Worm (Caenorhabditis elegans) whole organism, L1 larva: ENCODE results near the gene C06E4.8.
A peak's percentile ranks its signal among the peaks of the same experiment; 100 is the strongest.

Experiments used
- C04F5.9 ChIP-seq: sonication (generic microtip); optimal IDR thresholded peaks from 2 replicates; lab custom pipeline; 2016; ENCODE audit warnings: missing genetic modification characterization, missing compliant biosample characterization
- C16A3.4 ChIP-seq: fragments of 150-350 bp; optimal IDR thresholded peaks from 2 replicates; lab custom pipeline; 2014; ENCODE audit warnings: missing biosample characterization, missing genetic modification characterization
- C34B4.2 ChIP-seq: sonication (generic microtip); optimal IDR thresholded peaks from 2 replicates; lab custom pipeline; 2017; ENCODE audit warnings: mild to moderate bottlenecking, missing genetic modification characterization, missing compliant biosample characterization
- aly-2 ChIP-seq: fragments of 150-350 bp; optimal IDR thresholded peaks from 2 replicates; lab custom pipeline; 2014; ENCODE audit warnings: missing biosample characterization, missing genetic modification characterization
- blmp-1 ChIP-seq: fragments of 150-350 bp; optimal IDR thresholded peaks from 2 replicates; lab custom pipeline; 2014; ENCODE audit warnings: missing biosample characterization, missing genetic modification characterization
- ceh-88 ChIP-seq: fragments of 200-800 bp; sonication (Bioruptor generic); IDR thresholded peaks from 2 replicates; pipeline ENCODE4 v1.3.6; 2022; ENCODE audit warnings: missing genetic modification characterization, missing compliant biosample characterization
- ces-1 ChIP-seq: fragments of 150-350 bp; optimal IDR thresholded peaks from 2 replicates; lab custom pipeline; 2014; ENCODE audit warnings: missing biosample characterization, missing genetic modification reagents, missing genetic modification characterization
- dsc-1 ChIP-seq: sonication (generic microtip); optimal IDR thresholded peaks from 2 replicates; lab custom pipeline; 2016; ENCODE audit warnings: mild to moderate bottlenecking, missing genetic modification characterization, missing compliant biosample characterization
- efl-1 ChIP-seq, 4 experiments: fragments of 150-350 bp; optimal IDR thresholded peaks in 3 of 4; peaks in 1 of 4; 1 replicate in 1 of 4; 2 replicates in 3 of 4; lab custom pipeline; 2014; ENCODE audit warnings: missing biosample characterization in 2 of 4, missing genetic modification characterization in 2 of 4, missing genetic modification reagents in 2 of 4
- efl-3 ChIP-seq: fragments of 200-800 bp; sonication (Bioruptor generic); optimal IDR thresholded peaks from 2 replicates; lab custom pipeline; 2018; ENCODE audit warnings: mild to moderate bottlenecking, missing genetic modification characterization, missing compliant biosample characterization
- egl-13 ChIP-seq: sonication (generic microtip); optimal IDR thresholded peaks from 2 replicates; lab custom pipeline; 2016; ENCODE audit warnings: missing genotype, missing genetic modification reagents, missing genetic modification characterization, missing compliant biosample characterization
- elt-3 ChIP-seq, 6 experiments: fragments of 150-350 bp in 1 of 6; sonication (generic microtip); optimal IDR thresholded peaks; 2 replicates each; lab custom pipeline; 2017 to 2018; ENCODE audit warnings: missing biosample characterization in 6 of 6, missing genetic modification characterization in 6 of 6, inconsistent platforms in 1 of 6
- ets-5 ChIP-seq: fragments of 200-800 bp; sonication (Bioruptor generic); IDR thresholded peaks from 2 replicates; pipeline ENCODE4 v1.3.6; 2022; ENCODE audit warnings: missing genetic modification characterization, missing compliant biosample characterization
- fkh-4 ChIP-seq: sonication (generic microtip); optimal IDR thresholded peaks from 2 replicates; lab custom pipeline; 2016; ENCODE audit warnings: missing compliant biosample characterization, missing genetic modification characterization, borderline replicate concordance
- fkh-8 ChIP-seq: sonication (generic microtip); optimal IDR thresholded peaks from 2 replicates; lab custom pipeline; 2016; ENCODE audit warnings: mild to moderate bottlenecking, missing genetic modification characterization, missing compliant biosample characterization
- hlh-17 ChIP-seq: fragments of 200-800 bp; sonication (Bioruptor generic); optimal IDR thresholded peaks from 2 replicates; lab custom pipeline; 2018; ENCODE audit warnings: missing genetic modification characterization, mild to moderate bottlenecking, missing compliant biosample characterization, moderate library complexity, borderline replicate concordance
- jun-1 ChIP-seq: fragments of 150-350 bp; optimal IDR thresholded peaks from 2 replicates; lab custom pipeline; 2014; ENCODE audit warnings: missing biosample characterization, missing genetic modification reagents, missing genetic modification characterization
- lin-13 ChIP-seq: fragments of 150-350 bp; optimal IDR thresholded peaks from 2 replicates; lab custom pipeline; 2014; ENCODE audit warnings: missing biosample characterization, missing genetic modification reagents, missing genetic modification characterization
- lin-14 ChIP-seq: fragments of 200-800 bp; sonication (Bioruptor generic); optimal IDR thresholded peaks from 2 replicates; lab custom pipeline; 2018; ENCODE audit warnings: mild to moderate bottlenecking, missing genetic modification characterization, moderate library complexity, missing compliant biosample characterization
- lin-15B ChIP-seq: fragments of 150-350 bp; sonication (generic microtip); optimal IDR thresholded peaks from 3 replicates; lab custom pipeline; 2014; ENCODE audit warnings: missing biosample characterization, missing genetic modification characterization
- lin-35 ChIP-seq, 2 experiments: fragments of 150-350 bp; optimal IDR thresholded peaks; 2 replicates each; lab custom pipeline; 2014; ENCODE audit warnings: missing biosample characterization in 2 of 2, missing genetic modification characterization in 2 of 2, missing genetic modification reagents in 2 of 2
- mdl-1 ChIP-seq, 2 experiments: fragments of 150-350 bp; optimal IDR thresholded peaks; 2 replicates each; lab custom pipeline; 2014 to 2017; ENCODE audit warnings: missing biosample characterization in 2 of 2, missing genetic modification characterization in 2 of 2, inconsistent platforms in 1 of 2
- mep-1 ChIP-seq: fragments of 150-350 bp; optimal IDR thresholded peaks from 2 replicates; lab custom pipeline; 2014; ENCODE audit warnings: missing biosample characterization, missing genetic modification characterization
- nhr-11 ChIP-seq: fragments of 150-350 bp; optimal IDR thresholded peaks from 2 replicates; lab custom pipeline; 2014; ENCODE audit warnings: missing biosample characterization, missing genetic modification characterization
- nhr-12 ChIP-seq: sonication (generic microtip); optimal IDR thresholded peaks from 2 replicates; lab custom pipeline; 2017; ENCODE audit warnings: missing biosample characterization, missing genetic modification characterization
- nhr-19 ChIP-seq: fragments of 200-800 bp; sonication (Bioruptor generic); conservative IDR thresholded peaks from 2 replicates; pipeline ENCODE4 v1.3.6; 2022; ENCODE audit warnings: missing genetic modification characterization, missing compliant biosample characterization
- nhr-20 ChIP-seq: sonication (generic microtip); optimal IDR thresholded peaks from 2 replicates; lab custom pipeline; 2016; ENCODE audit warnings: mild to moderate bottlenecking, missing genetic modification characterization, missing compliant biosample characterization
- nhr-237 ChIP-seq: fragments of 150-350 bp; optimal IDR thresholded peaks from 2 replicates; lab custom pipeline; 2014; ENCODE audit warnings: missing biosample characterization, missing genetic modification characterization
- nhr-71 ChIP-seq: sonication (generic microtip); optimal IDR thresholded peaks from 2 replicates; lab custom pipeline; 2016; ENCODE audit warnings: mild to moderate bottlenecking, missing genetic modification characterization, moderate library complexity, missing compliant biosample characterization
- nhr-84 ChIP-seq: sonication (generic microtip); optimal IDR thresholded peaks from 2 replicates; lab custom pipeline; 2017; ENCODE audit warnings: missing biosample characterization, missing genetic modification characterization
- nhr-85 ChIP-seq: sonication (generic microtip); peaks from one replicate; lab custom pipeline; 2016; ENCODE audit warnings: missing genetic modification characterization, inconsistent platforms, missing compliant biosample characterization
- nhr-90 ChIP-seq: sonication (generic microtip); optimal IDR thresholded peaks from 2 replicates; lab custom pipeline; 2016; ENCODE audit warnings: mild to moderate bottlenecking, missing genetic modification characterization, missing compliant biosample characterization; ENCODE audit not compliant: poor library complexity
- pag-3 ChIP-seq: sonication (generic microtip); optimal IDR thresholded peaks from 2 replicates; lab custom pipeline; 2017; ENCODE audit warnings: missing genetic modification characterization, mild to moderate bottlenecking, missing compliant biosample characterization, antibody characterized with exemption, borderline replicate concordance; ENCODE audit not compliant: insufficient read depth
- pax-3 ChIP-seq: fragments of 200-800 bp; sonication (Bioruptor generic); optimal IDR thresholded peaks from 2 replicates; lab custom pipeline; 2018; ENCODE audit warnings: mild to moderate bottlenecking, missing genetic modification characterization, moderate library complexity, missing compliant biosample characterization
- rnt-1 ChIP-seq: sonication (generic microtip); optimal IDR thresholded peaks from 2 replicates; lab custom pipeline; 2016; ENCODE audit warnings: mild to moderate bottlenecking, missing genetic modification characterization, moderate library complexity, missing compliant biosample characterization
- skn-1 ChIP-seq: fragments of 150-350 bp; optimal IDR thresholded peaks from 2 replicates; lab custom pipeline; 2014; ENCODE audit warnings: missing biosample characterization, missing genetic modification characterization
- snpc-4 ChIP-seq: fragments of 150-350 bp; optimal IDR thresholded peaks from 2 replicates; lab custom pipeline; 2014; ENCODE audit warnings: missing biosample characterization, missing genetic modification characterization
- snu-23 ChIP-seq: sonication (generic microtip); optimal IDR thresholded peaks from 2 replicates; lab custom pipeline; 2016; ENCODE audit warnings: missing genetic modification characterization, missing compliant biosample characterization
- sptf-1 ChIP-seq: fragments of 150-350 bp; optimal IDR thresholded peaks from 2 replicates; lab custom pipeline; 2014; ENCODE audit warnings: missing biosample characterization, missing genetic modification characterization
- swsn-7 ChIP-seq: sonication (generic microtip); optimal IDR thresholded peaks from 2 replicates; lab custom pipeline; 2016; ENCODE audit warnings: missing genetic modification characterization, missing compliant biosample characterization
- unc-62 ChIP-seq: fragments of 150-350 bp; optimal IDR thresholded peaks from 2 replicates; lab custom pipeline; 2014; ENCODE audit warnings: missing biosample characterization, missing genetic modification reagents, missing genetic modification characterization

C06E4.8 gene

DNA sequence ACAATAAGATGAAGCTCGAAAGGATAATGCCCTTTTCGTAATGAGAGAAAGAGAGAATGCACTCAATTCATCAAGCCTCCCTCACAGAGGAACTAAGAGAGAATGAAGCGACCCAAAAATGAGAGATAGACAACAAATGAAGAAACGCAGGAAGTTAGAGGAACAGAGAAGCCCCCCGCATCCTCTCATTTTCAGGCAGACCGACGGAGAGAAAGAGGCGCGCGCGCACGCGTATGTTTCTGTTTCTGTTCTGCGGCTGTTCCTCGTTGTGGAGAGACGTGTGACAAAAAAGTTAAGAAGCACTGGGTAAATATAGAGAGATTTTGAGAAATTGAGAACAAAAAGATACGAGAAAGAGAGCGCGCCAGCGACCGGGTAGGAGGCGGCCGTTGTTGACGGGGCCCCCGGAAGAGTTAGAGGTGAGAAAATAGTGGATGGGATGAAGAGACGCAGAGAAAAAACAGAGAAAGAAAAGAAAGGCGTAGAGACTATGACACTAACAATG lies 34.3 kb upstream of the C06E4.8 start (continued):
- peak; percentile 3 for TF ChIP-seq pag-3 (tag; lab: Kevin White, UChicago)
- TF ChIP-seq sptf-1 (tag; lab: Kevin White, UChicago): no peak
- peak; percentile 69 for TF ChIP-seq skn-1
- TF ChIP-seq C34B4.2 (tag; lab: Kevin White, UChicago): no peak
- peak; percentile 80 for TF ChIP-seq nhr-19
- no peak for TF ChIP-seq aly-2 (tag; lab: Kevin White, UChicago)
- TF ChIP-seq snpc-4 (tag; lab: Kevin White, UChicago): peak; percentile 81
- TF ChIP-seq, all 84 proteins: peak for 52

DNA sequence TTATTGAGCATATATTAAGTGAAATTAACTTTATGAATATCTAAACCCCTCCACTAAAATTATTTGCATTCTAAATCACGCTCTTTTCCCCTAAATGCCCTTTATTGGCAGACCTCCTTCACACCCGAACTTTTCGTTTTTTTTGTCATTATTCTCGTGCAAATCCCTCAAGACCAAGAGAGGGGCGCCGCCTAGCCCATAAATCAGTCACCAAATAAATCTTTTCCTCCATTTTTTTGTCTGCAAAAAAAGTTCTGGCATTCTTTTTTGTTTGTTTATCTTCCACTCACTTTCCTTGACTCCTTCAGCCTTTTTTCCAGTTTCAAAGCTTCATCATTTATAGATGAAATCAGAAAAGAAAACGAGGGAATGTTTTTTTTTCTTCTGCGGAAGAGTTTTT lies 33.2 kb upstream of the C06E4.8 start:
- TF ChIP-seq ces-1 (GFP tag; lab: Kevin White, UChicago): no peak
- TF ChIP-seq lin-13: no peak
- no peak for TF ChIP-seq nhr-90 (tag; lab: Kevin White, UChicago)
- no peak for TF ChIP-seq lin-15B (tag; lab: Kevin White, UChicago)
- TF ChIP-seq mep-1 (tag; lab: Kevin White, UChicago): peak; percentile 7
- no peak for TF ChIP-seq egl-13
- TF ChIP-seq fkh-8 (tag; lab: Kevin White, UChicago): no peak
- TF ChIP-seq hlh-17 (GFP tag; lab: Kevin White, UChicago): no peak
- no peak for TF ChIP-seq ceh-88 (GFP tag; lab: Robert Waterston, UW)
- no peak for TF ChIP-seq jun-1 (tag; lab: Kevin White, UChicago)
- no peak for TF ChIP-seq nhr-11
- TF ChIP-seq ets-5 (GFP tag; lab: Robert Waterston, UW): no peak
- peak; percentile 46 for TF ChIP-seq lin-14 (GFP tag; lab: Kevin White, UChicago)
- TF ChIP-seq efl-3: no peak

DNA sequence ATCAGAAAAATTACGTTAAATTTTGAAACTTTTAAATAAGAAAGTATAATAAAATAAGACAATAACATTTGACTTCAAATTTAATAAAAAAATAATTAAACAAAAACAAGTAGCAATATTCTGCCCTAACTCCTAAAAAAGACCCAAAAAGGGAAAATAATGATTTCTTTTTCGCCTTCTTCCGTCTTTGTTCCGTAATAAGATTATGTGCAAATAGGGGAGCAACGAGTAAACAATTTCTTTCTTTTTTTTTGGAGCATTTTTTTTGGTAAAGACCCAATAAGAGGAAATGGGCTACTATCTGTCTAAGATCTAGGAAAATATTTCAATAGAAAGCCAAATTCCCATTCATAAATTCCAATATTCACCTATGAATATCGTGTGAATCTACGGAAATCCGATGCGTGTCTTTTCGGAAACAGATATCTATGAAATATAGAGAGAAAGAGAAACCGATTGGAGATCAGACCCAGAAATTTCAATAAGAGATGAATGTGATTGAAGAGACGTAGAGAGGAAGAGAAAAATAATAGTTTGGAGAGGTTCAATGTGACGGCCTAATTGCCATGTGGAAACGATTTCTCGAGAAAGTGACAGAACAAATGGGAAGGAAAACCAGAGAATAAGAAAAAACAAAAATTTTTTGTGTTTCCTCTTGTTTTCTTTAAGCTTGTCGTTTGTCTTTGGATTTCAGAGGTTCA lies 32.3 kb upstream of the C06E4.8 start:
- TF ChIP-seq snu-23 (GFP tag; lab: Kevin White, UChicago): peak; percentile 60
- peak in 1 of 2 experiments; percentile 21 for TF ChIP-seq efl-1 (optimal IDR thresholded peaks at IDR 0.05; lab: Kevin White, UChicago)
- TF ChIP-seq efl-1 (GFP tag; optimal IDR thresholded peaks at IDR 0.05 in 1 of 2; lab: Kevin White, UChicago): no peak
- TF ChIP-seq blmp-1 (tag; lab: Kevin White, UChicago): peak; percentile 88
- TF ChIP-seq nhr-237: no peak
- TF ChIP-seq C04F5.9: no peak
- TF ChIP-seq rnt-1: peak; percentile 18
- peak in 1 of 6 experiments; percentile 45 for TF ChIP-seq elt-3 (tag; optimal IDR thresholded peaks at IDR 0.05; lab: Kevin White, UChicago)
- TF ChIP-seq lin-35 (GFP tag; optimal IDR thresholded peaks at IDR 0.05; lab: Kevin White, UChicago): peak in 1 of 2 experiments; percentile 12
- peak; percentile 41 for TF ChIP-seq nhr-71
- TF ChIP-seq fkh-4 (tag; lab: Kevin White, UChicago): peak; percentile 40
- peak; percentile 3 for TF ChIP-seq nhr-20
- TF ChIP-seq egl-13: no peak
- no peak for TF ChIP-seq C34B4.2 (tag; lab: Kevin White, UChicago)
- TF ChIP-seq lin-14 (GFP tag; lab: Kevin White, UChicago): peak; percentile 61
- TF ChIP-seq nhr-12 (tag; lab: Kevin White, UChicago): no peak
- no peak for TF ChIP-seq snpc-4 (tag; lab: Kevin White, UChicago)
- TF ChIP-seq mdl-1 (tag; optimal IDR thresholded peaks at IDR 0.05; lab: Kevin White, UChicago): peak in 1 of 2 experiments; percentile 17
- TF ChIP-seq pax-3 (tag; lab: Kevin White, UChicago): no peak
- peak; percentile 84 for TF ChIP-seq nhr-85 (tag; lab: Kevin White, UChicago)
- no peak for TF ChIP-seq swsn-7
- TF ChIP-seq mep-1 (tag; lab: Kevin White, UChicago): peak; percentile 19
- TF ChIP-seq pag-3 (tag; lab: Kevin White, UChicago): no peak
- TF ChIP-seq unc-62 (GFP tag; lab: Kevin White, UChicago): no peak
- TF ChIP-seq dsc-1 (tag; lab: Kevin White, UChicago): peak; percentile 80
- peak; percentile 21 for TF ChIP-seq C16A3.4
- no peak for TF ChIP-seq nhr-84 (tag; lab: Kevin White, UChicago)
